Worm (Caenorhabditis elegans): ENCODE measurements around the gene elmd-1.

- no peak for TF ChIP-seq unc-39 (tag; optimal IDR thresholded peaks at IDR 0.05)
- TF ChIP-seq madf-5 (GFP tag; IDR thresholded peaks at IDR 0.05), result no peak
- TF ChIP-seq daf-12 (tag; optimal IDR thresholded peaks at IDR 0.05), result no peak
- TF ChIP-seq hlh-11 (tag; optimal IDR thresholded peaks at IDR 0.05), result no peak
- no peak for TF ChIP-seq unc-62 (GFP tag; optimal IDR thresholded peaks at IDR 0.05 in 1 of 2)
- TF ChIP-seq unc-62 (tag; optimal IDR thresholded peaks at IDR 0.05), result no peak
Measured at ce11 chrIII:3430667-3431066, 40.9 kb downstream of the elmd-1 start.

Data from whole organism, L4 larva.